Worm (Caenorhabditis elegans) whole organism, L2 larva: ENCODE data around the gene D1025.10.

Source experiments
- fos-1 ChIP-seq: fragments of 150-350 bp; optimal IDR thresholded peaks from 2 replicates; lab custom pipeline; 2014; ENCODE audit warnings: missing biosample characterization, missing genetic modification characterization
- lin-11 ChIP-seq: fragments of 150-350 bp; sonication (generic microtip); optimal IDR thresholded peaks from 2 replicates; lab custom pipeline; 2014; ENCODE audit warnings: missing biosample characterization, missing genetic modification characterization, inconsistent platforms, mixed read lengths
- lin-13 ChIP-seq: fragments of 150-350 bp; optimal IDR thresholded peaks from 2 replicates; lab custom pipeline; 2014; ENCODE audit warnings: missing biosample characterization, missing genetic modification reagents, missing genetic modification characterization
- lin-39 ChIP-seq: fragments of 150-350 bp; optimal IDR thresholded peaks from 2 replicates; lab custom pipeline; 2014; ENCODE audit warnings: missing biosample characterization, missing genetic modification reagents, missing genetic modification characterization
- lsy-2 ChIP-seq, 2 experiments: fragments of 150-350 bp in 1 of 2; sonication (generic microtip) in 1 of 2; optimal IDR thresholded peaks; 2 replicates each; lab custom pipeline; 2014 to 2017; ENCODE audit warnings: missing biosample characterization in 2 of 2, missing genetic modification characterization in 2 of 2
- nhr-11 ChIP-seq: fragments of 150-350 bp; optimal IDR thresholded peaks from 2 replicates; lab custom pipeline; 2014; ENCODE audit warnings: missing biosample characterization, missing genetic modification characterization
- nhr-12 ChIP-seq: fragments of 150-350 bp; optimal IDR thresholded peaks from 2 replicates; lab custom pipeline; 2014; ENCODE audit warnings: missing biosample characterization, missing genetic modification characterization
- sma-9 ChIP-seq, 2 experiments: fragments of 150-350 bp in 1 of 2; sonication (generic microtip) in 1 of 2; optimal IDR thresholded peaks; 2 replicates each; lab custom pipeline; 2014 to 2016; ENCODE audit warnings: missing genetic modification characterization in 2 of 2, mild to moderate bottlenecking in 1 of 2, missing biosample characterization in 1 of 2, missing compliant biosample characterization in 1 of 2, missing genetic modification reagents in 1 of 2, moderate library complexity in 1 of 2
- snpc-4 ChIP-seq: fragments of 150-350 bp; optimal IDR thresholded peaks from 2 replicates; lab custom pipeline; 2014; ENCODE audit warnings: missing biosample characterization, missing genetic modification characterization
- unc-39 ChIP-seq: fragments of 150-350 bp; optimal IDR thresholded peaks from 2 replicates; lab custom pipeline; 2014; ENCODE audit warnings: missing biosample characterization, missing genetic modification characterization
- unc-55 ChIP-seq: fragments of 150-350 bp; sonication (generic microtip); optimal IDR thresholded peaks from 3 replicates; lab custom pipeline; 2014; ENCODE audit warnings: missing biosample characterization, missing genetic modification reagents, missing genetic modification characterization
- unc-62 ChIP-seq: fragments of 150-350 bp; optimal IDR thresholded peaks from 2 replicates; lab custom pipeline; 2014; ENCODE audit warnings: missing biosample characterization, missing genetic modification reagents, missing genetic modification characterization
- ztf-11 ChIP-seq: sonication (generic microtip); optimal IDR thresholded peaks from 2 replicates; lab custom pipeline; 2017; ENCODE audit warnings: missing biosample characterization, missing genetic modification characterization
- ztf-4 ChIP-seq: fragments of 150-350 bp; optimal IDR thresholded peaks from 2 replicates; lab custom pipeline; 2014; ENCODE audit warnings: missing biosample characterization, missing genetic modification characterization

DNA sequence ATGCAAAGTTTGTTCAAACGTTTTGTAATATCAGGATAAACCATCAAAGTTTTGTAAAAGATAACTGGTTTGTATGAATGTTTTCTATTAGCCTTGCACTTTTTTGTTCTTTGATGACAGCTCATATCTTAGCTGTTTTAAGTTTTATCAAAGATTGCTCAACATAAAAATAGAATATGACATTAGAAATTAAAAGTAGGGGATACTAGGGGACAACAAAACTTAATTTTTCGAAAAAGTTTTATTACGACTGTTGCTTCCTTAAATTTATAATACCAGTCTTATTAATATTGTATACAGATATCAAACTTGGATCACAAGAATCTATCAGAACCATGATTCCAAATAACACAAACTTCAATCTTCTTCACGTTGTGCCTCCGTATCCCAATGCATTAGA, 20.9 kb upstream of the D1025.10 start, which contains the start of gene ztf-14:
- no peak for TF ChIP-seq sma-9 (GFP tag; optimal IDR thresholded peaks at IDR 0.05; lab: Kevin White, UChicago)
- TF ChIP-seq sma-9 (tag; optimal IDR thresholded peaks at IDR 0.05; lab: Kevin White, UChicago): no peak
- no peak for TF ChIP-seq nhr-11 (tag; lab: Kevin White, UChicago)
- TF ChIP-seq lin-11 (tag; lab: Kevin White, UChicago): no peak
- TF ChIP-seq lin-13 (GFP tag; lab: Kevin White, UChicago): no peak
- TF ChIP-seq fos-1 (tag; lab: Kevin White, UChicago): no peak
- no peak for TF ChIP-seq nhr-12 (tag; lab: Kevin White, UChicago)
- TF ChIP-seq unc-55 (GFP tag; lab: Kevin White, UChicago): no peak
- TF ChIP-seq unc-39 (tag; lab: Kevin White, UChicago): no peak
- no peak for TF ChIP-seq unc-62 (GFP tag; lab: Kevin White, UChicago)
- TF ChIP-seq lsy-2 (tag; optimal IDR thresholded peaks at IDR 0.05; lab: Kevin White, UChicago): no peak
- TF ChIP-seq ztf-11 (tag; lab: Kevin White, UChicago): no peak
- TF ChIP-seq ztf-4 (tag; lab: Kevin White, UChicago): no peak
- no peak for TF ChIP-seq lin-39 (tag; lab: Kevin White, UChicago)
- no peak for TF ChIP-seq snpc-4 (tag; lab: Kevin White, UChicago)
